Fruit fly (Drosophila melanogaster): ENCODE results near the gene Coprox.

DNA sequence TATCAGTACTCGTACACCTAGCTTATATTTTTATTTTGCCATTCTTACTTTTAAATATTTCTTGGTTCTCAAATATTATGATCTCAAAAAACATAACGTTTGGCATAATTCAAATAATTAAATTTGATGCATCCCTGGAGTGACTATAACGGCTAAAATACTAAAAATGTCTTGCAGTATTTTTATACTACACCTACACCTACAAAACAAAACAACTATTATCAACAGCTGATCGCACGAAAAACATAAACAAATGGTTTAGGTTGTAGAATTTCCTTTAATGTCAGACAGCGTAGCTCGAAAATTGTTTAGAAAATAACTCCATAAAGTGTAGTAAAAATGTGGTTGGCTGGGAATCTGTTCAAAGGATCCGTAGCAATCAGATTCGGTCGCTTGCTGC, 48.9 kb downstream of the Coprox start, which contains the start of gene CG43322:
- TF ChIP-seq CG11085 (GFP tag; IDR thresholded peaks at IDR 0.05) (no peak), CG17802 (tag; optimal IDR thresholded peaks at IDR 0.05) (no peak), dimm (GFP tag; IDR thresholded peaks at IDR 0.05) (no peak), CG30020 (tag; optimal IDR thresholded peaks at IDR 0.05) (no peak), CG2129 (GFP tag; IDR thresholded peaks at IDR 0.05; ENCODE audit: partially characterized antibody) (no peak), CG17912 (GFP tag; optimal IDR thresholded peaks at IDR 0.05) (no peak), sc (optimal IDR thresholded peaks at IDR 0.05) (no peak), sc (GFP tag; optimal IDR thresholded peaks at IDR 0.05) (no peak), trem (tag; optimal IDR thresholded peaks at IDR 0.05) (peak; percentile 18), YL-1 (GFP tag; optimal IDR thresholded peaks at IDR 0.05) (no peak), CG2199 (GFP tag; IDR thresholded peaks at IDR 0.05) (no peak)
